Worm (Caenorhabditis elegans) whole organism, L4/young adult: Measurements from ENCODE around the gene C06E4.2.

Experiments
- W03F9.2 ChIP-seq: fragments of 150-350 bp; optimal IDR thresholded peaks from 2 replicates; lab custom pipeline; 2014; ENCODE audit warnings: missing biosample characterization, missing genetic modification characterization
- dao-5 ChIP-seq: sonication (generic microtip); optimal IDR thresholded peaks from 2 replicates; lab custom pipeline; 2016; ENCODE audit warnings: missing genotype, missing genetic modification characterization, moderate library complexity, missing compliant biosample characterization

- TF ChIP-seq dao-5 (tag; lab: Kevin White, UChicago): no peak
- no peak for TF ChIP-seq W03F9.2 (tag; lab: Kevin White, UChicago)
Measured at ce11 chrIV:7318900-7319299, 42.1 kb downstream of the C06E4.2 start.
